Fruit fly (Drosophila melanogaster): ENCODE measurements around the gene MFS10.

DNA sequence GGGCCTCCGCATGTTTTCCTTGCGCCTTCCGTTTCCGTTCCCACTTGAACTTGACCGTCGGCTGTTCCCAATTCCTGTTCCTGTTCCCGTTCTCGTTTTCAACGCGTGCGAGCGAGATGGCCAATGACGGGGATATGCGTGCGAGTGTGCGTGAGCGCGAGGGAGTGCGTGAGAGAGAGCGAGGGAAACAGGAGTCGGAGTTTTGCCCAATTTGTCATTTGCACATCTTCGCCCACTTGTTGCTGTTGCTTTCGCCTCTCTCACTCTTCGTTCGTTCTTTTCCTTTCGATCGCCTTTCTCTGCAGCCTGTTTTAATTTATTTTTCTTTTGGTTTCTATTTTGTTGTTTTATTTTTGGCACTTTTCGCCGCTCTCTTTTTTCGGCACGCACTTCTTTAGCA is 17.0 kb upstream of the MFS10 start:
- no peak for TF ChIP-seq CG8478 (optimal IDR thresholded peaks at IDR 0.05)
- TF ChIP-seq CTCF (optimal IDR thresholded peaks at IDR 0.05): no peak
